Worm (Caenorhabditis elegans) whole organism, L2 larva: ENCODE results near the gene gtf-2H2C.

Experiments
- ZK546.5 ChIP-seq: sonication (generic microtip); optimal IDR thresholded peaks from 2 replicates; lab custom pipeline; 2017; ENCODE audit warnings: missing biosample characterization, missing genetic modification characterization
- aly-2 ChIP-seq: fragments of 150-350 bp; optimal IDR thresholded peaks from 2 replicates; lab custom pipeline; 2014; ENCODE audit warnings: missing biosample characterization, missing genetic modification characterization
- ceh-16 ChIP-seq: fragments of 150-350 bp; optimal IDR thresholded peaks from 2 replicates; lab custom pipeline; 2014; ENCODE audit warnings: missing biosample characterization, missing genetic modification characterization
- egl-27 ChIP-seq: sonication (generic microtip); optimal IDR thresholded peaks from 3 replicates; lab custom pipeline; 2017; ENCODE audit warnings: missing biosample characterization, missing genetic modification reagents, missing genetic modification characterization
- lsy-2 ChIP-seq, 2 experiments: fragments of 150-350 bp in 1 of 2; sonication (generic microtip) in 1 of 2; optimal IDR thresholded peaks; 2 replicates each; lab custom pipeline; 2014 to 2017; ENCODE audit warnings: missing biosample characterization in 2 of 2, missing genetic modification characterization in 2 of 2
- nhr-11 ChIP-seq: fragments of 150-350 bp; optimal IDR thresholded peaks from 2 replicates; lab custom pipeline; 2014; ENCODE audit warnings: missing biosample characterization, missing genetic modification characterization
- nhr-12 ChIP-seq: fragments of 150-350 bp; optimal IDR thresholded peaks from 2 replicates; lab custom pipeline; 2014; ENCODE audit warnings: missing biosample characterization, missing genetic modification characterization
- nhr-77 ChIP-seq: fragments of 150-350 bp; optimal IDR thresholded peaks from 2 replicates; lab custom pipeline; 2014; ENCODE audit warnings: missing biosample characterization, missing genetic modification characterization
- skn-1 ChIP-seq: sonication (generic microtip); optimal IDR thresholded peaks from 2 replicates; lab custom pipeline; 2017; ENCODE audit warnings: missing biosample characterization, missing genetic modification characterization
- ztf-11 ChIP-seq: sonication (generic microtip); optimal IDR thresholded peaks from 2 replicates; lab custom pipeline; 2017; ENCODE audit warnings: missing biosample characterization, missing genetic modification characterization
- ztf-4 ChIP-seq: fragments of 150-350 bp; optimal IDR thresholded peaks from 2 replicates; lab custom pipeline; 2014; ENCODE audit warnings: missing biosample characterization, missing genetic modification characterization

ce11 chrIII:10069278-10069677 is 21.3 kb downstream of the gtf-2H2C start, which contains the start of gene T16G12.6:
- no peak for TF ChIP-seq skn-1
- TF ChIP-seq aly-2 (tag; lab: Kevin White, UChicago), result no peak
- TF ChIP-seq lsy-2 (tag; optimal IDR thresholded peaks at IDR 0.05; lab: Kevin White, UChicago), result no peak
- TF ChIP-seq nhr-77 (tag; lab: Kevin White, UChicago), result no peak
- no peak for TF ChIP-seq nhr-11
- TF ChIP-seq ztf-4, result no peak
- no peak for TF ChIP-seq ZK546.5 (tag; lab: Kevin White, UChicago)
- no peak for TF ChIP-seq ceh-16 (tag; lab: Kevin White, UChicago)
- no peak for TF ChIP-seq ztf-11 (tag; lab: Kevin White, UChicago)
- TF ChIP-seq nhr-12 (tag; lab: Kevin White, UChicago), result no peak
- TF ChIP-seq egl-27 (tag; lab: Kevin White, UChicago), result no peak
